Worm (Caenorhabditis elegans): Measurements from ENCODE around the gene lfi-1.
A peak's percentile ranks its signal among the peaks of the same experiment; 100 is the strongest.

The lfi-1 gene

DNA sequence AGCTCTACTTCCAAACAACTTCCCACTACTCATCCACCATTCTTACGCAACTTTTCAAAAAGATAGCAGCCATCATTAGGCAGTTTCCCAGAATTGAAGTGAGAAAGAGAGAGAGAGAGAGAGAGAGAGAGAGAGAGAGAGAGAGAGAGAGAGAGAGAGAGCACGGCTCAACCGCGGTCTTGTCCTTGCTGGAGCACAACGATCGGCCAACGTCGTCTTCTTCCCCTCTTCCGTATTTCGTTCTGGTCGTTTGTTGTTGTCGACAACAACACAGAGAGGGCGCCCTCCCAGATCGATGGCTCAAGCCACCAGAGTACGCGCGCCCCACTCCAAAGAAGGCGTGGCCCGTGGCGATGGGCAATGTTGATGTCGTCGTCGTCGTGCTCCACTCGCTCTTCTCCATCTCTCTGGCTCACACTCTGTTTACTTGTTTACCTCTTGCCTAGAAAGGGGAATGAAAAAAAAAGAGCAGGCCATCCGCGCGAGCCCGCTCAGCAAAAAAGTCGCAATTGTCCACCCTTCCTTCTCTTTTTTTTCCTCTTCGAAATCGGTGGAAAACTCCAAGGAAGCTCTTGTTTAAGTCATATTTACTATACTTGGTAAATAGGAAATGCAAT, 5.5 kb downstream of the lfi-1 start (continued):
- TF ChIP-seq tra-1 (GFP tag; IDR thresholded peaks at IDR 0.05) = no peak
- TF ChIP-seq cey-2 (tag; optimal IDR thresholded peaks at IDR 0.05; ENCODE audit: borderline replicate concordance, insufficient read depth) = no peak
- no peak for TF ChIP-seq dmd-9 (GFP tag; IDR thresholded peaks at IDR 0.05)
- TF ChIP-seq daf-8 (GFP tag; IDR thresholded peaks at IDR 0.05) = no peak
- peak in 1 of 2 experiments; percentile 50 for TF ChIP-seq lsy-2 (tag; optimal IDR thresholded peaks at IDR 0.05)
- TF ChIP-seq rbr-2 (tag; optimal IDR thresholded peaks at IDR 0.05) = peak; percentile 74
- TF ChIP-seq unc-39 (tag; optimal IDR thresholded peaks at IDR 0.05) = no peak
- no peak for TF ChIP-seq daf-16 (GFP tag; optimal IDR thresholded peaks at IDR 0.05)
- no peak for TF ChIP-seq daf-16 (tag; optimal IDR thresholded peaks at IDR 0.05)
- TF ChIP-seq T20F7.1 (GFP tag; optimal IDR thresholded peaks at IDR 0.05) = no peak
- no peak for TF ChIP-seq ceh-32 (tag; optimal IDR thresholded peaks at IDR 0.05; ENCODE audit: poor library complexity)
- no peak for TF ChIP-seq nhr-111 (GFP tag; optimal IDR thresholded peaks at IDR 0.05)
- TF ChIP-seq nhr-237 (tag; optimal IDR thresholded peaks at IDR 0.05) = no peak
- TF ChIP-seq unc-130 (GFP tag; optimal IDR thresholded peaks at IDR 0.05) = no peak
- TF ChIP-seq lin-15B (tag; optimal IDR thresholded peaks at IDR 0.05) = no peak

DNA sequence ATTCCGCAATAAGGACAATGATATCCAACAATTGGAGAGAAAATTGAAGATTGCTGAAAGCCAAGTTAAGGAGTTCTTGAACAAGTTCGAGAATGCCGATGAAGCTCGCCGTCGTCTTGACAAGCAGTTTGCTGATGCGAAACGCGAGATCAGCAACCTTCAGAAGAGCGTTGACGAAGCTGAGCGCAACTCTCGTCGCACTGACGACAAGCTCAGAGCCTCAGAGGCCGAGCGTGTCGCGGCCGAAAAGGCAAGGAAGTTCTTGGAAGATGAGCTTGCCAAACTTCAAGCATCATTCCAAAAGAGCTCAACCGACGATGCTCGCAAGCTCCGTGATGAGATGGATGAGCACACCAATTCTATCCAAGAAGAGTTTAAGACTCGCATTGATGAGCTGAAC, 9.7 kb downstream of the lfi-1 start:
- TF ChIP-seq egl-43 (GFP tag; IDR thresholded peaks at IDR 0.05) = 0 out of 2 replicates have a peak, but pooled peaks have one; percentile 38
- TF ChIP-seq set-16 (GFP tag; IDR thresholded peaks at IDR 0.05) = peak; percentile 68
- no peak for TF ChIP-seq ceh-82 (tag; optimal IDR thresholded peaks at IDR 0.05)

DNA sequence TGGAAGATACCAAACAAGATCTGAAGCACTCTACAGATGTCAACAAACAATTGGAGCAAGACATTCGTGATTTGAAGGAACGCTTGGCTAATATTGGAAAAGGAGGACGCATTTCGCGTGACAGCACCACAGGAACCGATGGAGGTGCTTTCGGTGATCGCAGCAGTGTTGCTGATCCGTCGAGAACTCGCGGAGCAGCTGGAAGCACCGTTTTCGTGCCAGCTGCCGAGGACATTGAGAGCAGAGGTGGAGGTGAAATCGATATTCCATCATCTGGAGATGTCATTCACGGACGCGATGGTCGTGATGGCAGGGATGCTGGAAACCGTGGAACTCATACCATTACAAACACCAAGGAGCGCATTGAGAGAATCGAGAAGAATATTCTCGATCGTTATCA, 11.0 kb downstream of the lfi-1 start:
- peak; percentile 64 for TF ChIP-seq set-16 (GFP tag; IDR thresholded peaks at IDR 0.05)
- no peak for TF ChIP-seq mdl-1 (tag; optimal IDR thresholded peaks at IDR 0.05)

DNA sequence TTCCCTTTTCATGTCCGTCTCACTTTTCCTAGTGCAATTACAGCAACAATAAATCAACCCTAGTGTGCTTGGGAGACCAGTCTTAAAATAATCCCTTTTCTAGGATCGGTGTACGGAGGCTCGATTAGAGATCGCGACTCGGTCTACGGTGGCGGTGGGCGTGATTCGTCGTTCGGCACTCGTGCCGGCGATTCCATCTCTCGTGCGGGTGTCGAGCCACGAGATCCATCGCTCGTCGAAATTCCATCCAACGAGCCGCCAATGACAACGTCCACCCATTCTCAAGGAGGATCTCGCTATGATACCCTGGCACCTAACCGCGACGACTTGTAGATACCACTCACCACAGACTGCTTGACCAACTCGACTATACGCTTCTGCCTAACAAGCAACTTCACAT, 15.9 kb downstream of the lfi-1 start:
- TF ChIP-seq fkh-10 (GFP tag; optimal IDR thresholded peaks at IDR 0.05) (no peak), php-3 (GFP tag; IDR thresholded peaks at IDR 0.05) (0 out of 2 replicates have a peak, but pooled peaks have one; percentile 11), egl-43 (GFP tag; IDR thresholded peaks at IDR 0.05) (peak; percentile 66; the same call in 1 of the 2 replicates), set-16 (GFP tag; IDR thresholded peaks at IDR 0.05) (peak; percentile 70), F49E8.2 (tag; optimal IDR thresholded peaks at IDR 0.05; ENCODE audit: borderline replicate concordance) (no peak), nhr-25 (tag; optimal IDR thresholded peaks at IDR 0.05; ENCODE audit: borderline replicate concordance, insufficient read depth) (no peak), lim-7 (GFP tag; IDR thresholded peaks at IDR 0.05) (no peak)

DNA sequence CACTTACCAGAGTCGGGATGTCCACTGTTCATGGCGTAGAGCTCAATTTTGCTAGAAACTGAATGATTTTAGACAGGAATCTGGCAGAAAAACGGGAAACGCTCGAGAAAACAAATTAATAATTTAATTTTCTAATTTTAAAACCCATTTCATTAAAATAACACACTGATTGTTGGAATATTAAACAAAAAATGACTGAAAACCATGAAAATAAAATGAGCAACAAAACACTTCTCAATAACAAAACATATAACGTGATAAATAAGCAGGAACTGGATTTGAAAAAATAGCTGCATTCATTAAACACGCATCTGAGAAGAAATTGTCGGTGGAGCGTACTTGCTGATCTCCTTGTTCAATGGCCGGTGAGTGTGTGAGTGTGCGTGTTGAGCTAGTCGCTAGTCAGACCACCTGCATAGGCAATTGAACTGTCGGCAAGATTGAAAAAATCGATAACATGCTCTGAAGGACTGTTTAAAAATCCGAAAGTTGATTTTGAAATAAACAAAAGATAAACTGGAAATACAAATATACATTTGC, 21.0 kb downstream of the lfi-1 start, which contains the start of gene ZC8.6:
Gene ZC8.6, minus strand, starts transcription at position 51 of the 540 bp plus-strand sequence.
- TF ChIP-seq D1046.2 (GFP tag; IDR thresholded peaks at IDR 0.05) = no peak
- TF ChIP-seq lin-38 (GFP tag; IDR thresholded peaks at IDR 0.05) = peak; percentile 90
- TF ChIP-seq nhr-28 (tag; optimal IDR thresholded peaks at IDR 0.05) = peak; percentile 58
- no peak for TF ChIP-seq daf-19 (GFP tag; conservative IDR thresholded peaks at IDR 0.05)
- peak; percentile 71 for TF ChIP-seq mep-1 (tag; optimal IDR thresholded peaks at IDR 0.05)
- TF ChIP-seq lin-1 (GFP tag; IDR thresholded peaks at IDR 0.05) = no peak
- no peak for TF ChIP-seq vab-7 (GFP tag; IDR thresholded peaks at IDR 0.05)
- TF ChIP-seq nhr-102 (tag; optimal IDR thresholded peaks at IDR 0.05) = no peak
- no peak for TF ChIP-seq nhr-41 (GFP tag; IDR thresholded peaks at IDR 0.05)
- no peak for TF ChIP-seq lin-15B (tag; optimal IDR thresholded peaks at IDR 0.05)
- TF ChIP-seq daf-16 (GFP tag; optimal IDR thresholded peaks at IDR 0.05) = no peak
- TF ChIP-seq daf-16 (tag; optimal IDR thresholded peaks at IDR 0.05) = peak; percentile 25
- TF ChIP-seq ama-1 (optimal IDR thresholded peaks at IDR 0.05) = no peak
- no peak for TF ChIP-seq spr-1 (tag; optimal IDR thresholded peaks at IDR 0.05)
- TF ChIP-seq hif-1 (tag; optimal IDR thresholded peaks at IDR 0.05) = peak in 1 of 2 experiments; percentile 27
- TF ChIP-seq nhr-42 (GFP tag; IDR thresholded peaks at IDR 0.05) = no peak
- no peak for TF ChIP-seq dmd-8 (GFP tag; IDR thresholded peaks at IDR 0.05)
- no peak for TF ChIP-seq aha-1 (tag)
- peak; percentile 46 for TF ChIP-seq lin-13 (GFP tag; optimal IDR thresholded peaks at IDR 0.05)
- no peak for TF ChIP-seq mes-2 (tag; optimal IDR thresholded peaks at IDR 0.05; ENCODE audit: poor library complexity, severe bottlenecking)
- no peak for TF ChIP-seq nhr-111 (GFP tag; optimal IDR thresholded peaks at IDR 0.05)
- TF ChIP-seq nhr-77 (tag; optimal IDR thresholded peaks at IDR 0.05) = peak; percentile 58
- TF ChIP-seq ceh-82 (tag; optimal IDR thresholded peaks at IDR 0.05) = no peak
- TF ChIP-seq rbr-2 (tag; optimal IDR thresholded peaks at IDR 0.05) = no peak
- TF ChIP-seq fos-1 (tag; optimal IDR thresholded peaks at IDR 0.05) = no peak

Measured in whole organism, L4 larva.